Fruit fly (Drosophila melanogaster) whole organism, wandering third instar larva: ENCODE results near the gene CG31388.

Experiments
- Abd-B ChIP-seq: fragments of >200 bp; optimal IDR thresholded peaks from 2 replicates; lab custom pipeline; 2017; ENCODE audit warnings: missing biosample characterization, missing genetic modification characterization
- CG32264 ChIP-seq: fragments of 200-800 bp; sonication (Bioruptor generic); optimal IDR thresholded peaks from 2 replicates; lab custom pipeline; 2016; ENCODE audit warnings: missing biosample characterization, missing genetic modification characterization
- CG9705 ChIP-seq: fragments of 200-800 bp; sonication (Bioruptor generic); optimal IDR thresholded peaks from 2 replicates; lab custom pipeline; 2018; ENCODE audit warnings: missing biosample characterization, mild to moderate bottlenecking, missing genetic modification characterization
- CrebA ChIP-seq: fragments of 200-800 bp; sonication (Bioruptor generic); optimal IDR thresholded peaks from 2 replicates; lab custom pipeline; 2016; ENCODE audit warnings: missing biosample characterization, mild to moderate bottlenecking, missing genetic modification characterization, borderline replicate concordance
- Dfd ChIP-seq: fragments of >200 bp; optimal IDR thresholded peaks from 2 replicates; lab custom pipeline; 2017; ENCODE audit warnings: missing biosample characterization, missing genetic modification characterization
- Dif ChIP-seq: fragments of 200-275, 200-300 bp; sonication (Bioruptor generic); optimal IDR thresholded peaks from 2 replicates; lab custom pipeline; 2018; ENCODE audit warnings: missing biosample characterization, missing genetic modification characterization; ENCODE audit not compliant: partially characterized antibody
- GATAd ChIP-seq: sonication (Bioruptor generic); optimal IDR thresholded peaks from 2 replicates; lab custom pipeline; 2016; ENCODE audit warnings: missing biosample characterization, missing genetic modification characterization
- HLH106 ChIP-seq: fragments of 200-800 bp; optimal IDR thresholded peaks from 3 replicates; lab custom pipeline; 2019; ENCODE audit warnings: missing biosample characterization, mild to moderate bottlenecking, missing genetic modification characterization, moderate library complexity
- Hnf4 ChIP-seq: fragments of 200-800 bp; sonication (Bioruptor generic); optimal IDR thresholded peaks from 2 replicates; lab custom pipeline; 2016; ENCODE audit warnings: missing biosample characterization, mild to moderate bottlenecking, missing genetic modification characterization
- Hr78 ChIP-seq: fragments of >200 bp; optimal IDR thresholded peaks from 2 replicates; lab custom pipeline; 2017; ENCODE audit warnings: missing biosample characterization, missing genetic modification characterization
- Hr83 ChIP-seq: fragments of 200-300 bp; sonication (Bioruptor generic); optimal IDR thresholded peaks from 2 replicates; lab custom pipeline; 2016; ENCODE audit warnings: missing biosample characterization, mild to moderate bottlenecking, missing genetic modification characterization, moderate library complexity; ENCODE audit not compliant: poor library complexity, severe bottlenecking
- Jra ChIP-seq: sonication (Bioruptor generic); optimal IDR thresholded peaks from 2 replicates; lab custom pipeline; 2016; ENCODE audit warnings: missing biosample characterization, missing genetic modification characterization
- Mio ChIP-seq: sonication (Bioruptor generic); optimal IDR thresholded peaks from 2 replicates; lab custom pipeline; 2016; ENCODE audit warnings: missing biosample characterization, missing genetic modification characterization
- Myc ChIP-seq: fragments of >200 bp; optimal IDR thresholded peaks from 2 replicates; lab custom pipeline; 2017
- N ChIP-seq: fragments of >200 bp; optimal IDR thresholded peaks from 2 replicates; lab custom pipeline; 2018; ENCODE audit warnings: missing biosample characterization, missing external identifiers, missing genetic modification characterization
- OdsH ChIP-seq: fragments of 200-800 bp; sonication (Bioruptor generic); optimal IDR thresholded peaks from 2 replicates; lab custom pipeline; 2016; ENCODE audit warnings: missing biosample characterization, mild to moderate bottlenecking, missing genetic modification characterization
- Rel ChIP-seq, 2 experiments: fragments of 200-800 bp; sonication (Bioruptor generic) in 1 of 2; optimal IDR thresholded peaks; 2 replicates in 1 of 2; 3 replicates in 1 of 2; lab custom pipeline; 2016 to 2019; ENCODE audit warnings: mild to moderate bottlenecking in 2 of 2, missing biosample characterization in 2 of 2, missing genetic modification characterization in 2 of 2, moderate library complexity in 1 of 2
- Sp1 ChIP-seq: fragments of 200-800 bp; sonication (Bioruptor generic); optimal IDR thresholded peaks from 3 replicates; lab custom pipeline; 2019; ENCODE audit warnings: missing biosample characterization, mild to moderate bottlenecking, missing genetic modification characterization, moderate library complexity
- Vsx2 ChIP-seq: fragments of 200-300, 225-300 bp; sonication (Bioruptor generic); optimal IDR thresholded peaks from 2 replicates; lab custom pipeline; 2018; ENCODE audit warnings: missing biosample characterization, missing genetic modification characterization; ENCODE audit not compliant: partially characterized antibody
- br ChIP-seq: fragments of 200-800 bp; sonication (Bioruptor generic); optimal IDR thresholded peaks from 2 replicates; lab custom pipeline; 2016; ENCODE audit warnings: missing biosample characterization, missing genetic modification characterization
- brk ChIP-seq: fragments of 200-800 bp; sonication (Bioruptor generic); optimal IDR thresholded peaks from 2 replicates; lab custom pipeline; 2016; ENCODE audit warnings: missing biosample characterization, mild to moderate bottlenecking, missing genetic modification characterization
- dl ChIP-seq, 2 experiments: fragments of 175-275, 200-275 bp in 1 of 2; fragments of 200-275 bp in 1 of 2; sonication (Bioruptor generic); optimal IDR thresholded peaks; lab custom pipeline; 2018; ENCODE audit warnings: mild to moderate bottlenecking in 2 of 2, missing biosample characterization in 2 of 2, missing genetic modification characterization in 2 of 2, moderate library complexity in 2 of 2; ENCODE audit not compliant: partially characterized antibody in 2 of 2, insufficient read depth in 1 of 2
- dmrt93B ChIP-seq: fragments of 200-800 bp; sonication (Bioruptor generic); optimal IDR thresholded peaks from 2 replicates; lab custom pipeline; 2018; ENCODE audit warnings: missing biosample characterization, mild to moderate bottlenecking, missing genetic modification characterization
- dsf ChIP-seq: sonication (Bioruptor generic); optimal IDR thresholded peaks from 2 replicates; lab custom pipeline; 2016; ENCODE audit warnings: missing biosample characterization, missing genetic modification characterization, borderline replicate concordance
- ey ChIP-seq: fragments of 200-800 bp; sonication (Bioruptor generic); optimal IDR thresholded peaks from 2 replicates; lab custom pipeline; 2016; ENCODE audit warnings: missing biosample characterization, missing genetic modification characterization
- foxo ChIP-seq, 2 experiments: fragments of 200-800 bp; sonication (Bioruptor generic); optimal IDR thresholded peaks; 2 replicates in 1 of 2; 3 replicates in 1 of 2; lab custom pipeline; 2016 to 2017; ENCODE audit warnings: missing biosample characterization in 2 of 2, missing genetic modification characterization in 2 of 2
- fru ChIP-seq: fragments of 200-800 bp; sonication (Bioruptor generic); optimal IDR thresholded peaks from 3 replicates; lab custom pipeline; 2016; ENCODE audit warnings: missing biosample characterization, mild to moderate bottlenecking, missing genetic modification characterization
- h ChIP-seq: fragments of 200-800 bp; sonication (Bioruptor generic); optimal IDR thresholded peaks from 3 replicates; lab custom pipeline; 2016; ENCODE audit warnings: missing biosample characterization, mild to moderate bottlenecking, missing genetic modification characterization
- jim ChIP-seq: fragments of 175-275, 200-325 bp; sonication (Bioruptor generic); optimal IDR thresholded peaks from 2 replicates; lab custom pipeline; 2016; ENCODE audit warnings: missing biosample characterization, mild to moderate bottlenecking, missing genetic modification characterization
- lola ChIP-seq: fragments of >200 bp; optimal IDR thresholded peaks from 2 replicates; lab custom pipeline; 2017; ENCODE audit warnings: missing biosample characterization, missing genetic modification characterization
- pan ChIP-seq: fragments of >200 bp; optimal IDR thresholded peaks from 2 replicates; lab custom pipeline; 2017
- psq ChIP-seq: fragments of 200-800 bp; sonication (Bioruptor generic); optimal IDR thresholded peaks from 3 replicates; lab custom pipeline; 2017; ENCODE audit warnings: missing biosample characterization, mild to moderate bottlenecking, missing genetic modification characterization, moderate library complexity
- rgr ChIP-seq: fragments of 200-800 bp; sonication (Bioruptor generic); optimal IDR thresholded peaks from 3 replicates; lab custom pipeline; 2016; ENCODE audit warnings: missing biosample characterization, mild to moderate bottlenecking, missing genetic modification characterization
- sage ChIP-seq: fragments of 200-800 bp; sonication (Bioruptor generic); optimal IDR thresholded peaks from 2 replicates; lab custom pipeline; 2016; ENCODE audit warnings: missing biosample characterization, mild to moderate bottlenecking, missing genetic modification characterization
- sv ChIP-seq: fragments of 200-800 bp; sonication (Bioruptor generic); optimal IDR thresholded peaks from 3 replicates; lab custom pipeline; 2016; ENCODE audit warnings: missing biosample characterization, missing genetic modification characterization
- tai ChIP-seq: sonication (Bioruptor generic); optimal IDR thresholded peaks from 2 replicates; lab custom pipeline; 2016; ENCODE audit warnings: missing biosample characterization, missing genetic modification characterization
- usp ChIP-seq: fragments of >200 bp; optimal IDR thresholded peaks from 2 replicates; lab custom pipeline; 2017; ENCODE audit warnings: missing biosample characterization, missing genetic modification characterization
- woc ChIP-seq: sonication (Bioruptor generic); optimal IDR thresholded peaks from 2 replicates; lab custom pipeline; 2016; ENCODE audit warnings: missing biosample characterization, mild to moderate bottlenecking, missing genetic modification characterization

Gene CG31388

dm6 chr3R:11221437-11222230 is 16.0 kb upstream of the CG31388 start, which contains the start of the genes CG6693 and RpL3:
Gene CG6693 (minus strand): TSS chr3R:11221639.
Gene RpL3 (plus strand): TSS chr3R:11221894.
- TF ChIP-seq sv (GFP tag; lab: Kevin White, UChicago) (peak; percentile 63), N (GFP tag; lab: Kevin White, UChicago) (no peak), lola (GFP tag; lab: Kevin White, UChicago) (no peak), Mio (no peak), Hr78 (no peak), h (peak; percentile 84), psq (GFP tag; lab: Kevin White, UChicago) (peak; percentile 46), HLH106 (tag; lab: Kevin White, UChicago) (peak; percentile 67), usp (no peak), pan (lab: Kevin White, UChicago) (no peak), CG32264 (peak; percentile 16), foxo (GFP tag; optimal IDR thresholded peaks at IDR 0.05; lab: Kevin White, UChicago) (peak in 1 of 2 experiments; percentile 61), sage (GFP tag; lab: Kevin White, UChicago) (no peak), Dfd (GFP tag; lab: Kevin White, UChicago) (no peak), ey (GFP tag; lab: Kevin White, UChicago) (peak; percentile 12), brk (GFP tag; lab: Kevin White, UChicago) (no peak), Vsx2 (GFP tag; lab: Kevin White, UChicago) (no peak), Dif (GFP tag; lab: Kevin White, UChicago) (peak; percentile 60), jim (GFP tag; lab: Kevin White, UChicago) (no peak), CG9705 (GFP tag; lab: Kevin White, UChicago) (peak; percentile 54), dl (GFP tag; optimal IDR thresholded peaks at IDR 0.05; lab: Kevin White, UChicago; ENCODE audit: insufficient read depth in 1 of 2, partially characterized antibody in 2 of 2) (no peak), br (GFP tag; lab: Kevin White, UChicago) (peak; percentile 66), Myc (lab: Kevin White, UChicago) (peak; percentile 43), GATAd (GFP tag; lab: Kevin White, UChicago) (no peak), Abd-B (no peak), Rel (GFP tag; optimal IDR thresholded peaks at IDR 0.05; lab: Kevin White, UChicago) (no peak), Rel (tag; optimal IDR thresholded peaks at IDR 0.05; lab: Kevin White, UChicago) (peak; percentile 74), dsf (GFP tag; lab: Kevin White, UChicago) (peak; percentile 45), Hnf4 (GFP tag; lab: Kevin White, UChicago) (peak; percentile 87), woc (GFP tag; lab: Kevin White, UChicago) (peak; percentile 37), Sp1 (GFP tag; lab: Kevin White, UChicago) (peak; percentile 88), CrebA (no peak), rgr (GFP tag; lab: Kevin White, UChicago) (peak; percentile 87), fru (peak; percentile 75), tai (GFP tag; lab: Kevin White, UChicago) (no peak), dmrt93B (GFP tag; lab: Kevin White, UChicago) (peak; percentile 35), Hr83 (GFP tag; lab: Kevin White, UChicago) (peak; percentile 90), OdsH (GFP tag; lab: Kevin White, UChicago) (peak; percentile 69), Jra (GFP tag; lab: Kevin White, UChicago) (peak; percentile 71)

dm6 chr3R:11222587-11222986 is 15.0 kb upstream of the CG31388 start:
- TF ChIP-seq Mio: no peak
- TF ChIP-seq brk (GFP tag; lab: Kevin White, UChicago): no peak
- TF ChIP-seq OdsH (GFP tag; lab: Kevin White, UChicago): no peak
- no peak for TF ChIP-seq pan (lab: Kevin White, UChicago)
- no peak for TF ChIP-seq Hr83 (GFP tag; lab: Kevin White, UChicago)
- no peak for TF ChIP-seq foxo (GFP tag; optimal IDR thresholded peaks at IDR 0.05; lab: Kevin White, UChicago)
- TF ChIP-seq Myc (lab: Kevin White, UChicago): no peak
- no peak for TF ChIP-seq CG32264
- TF ChIP-seq sage (GFP tag; lab: Kevin White, UChicago): no peak
- TF ChIP-seq Sp1 (GFP tag; lab: Kevin White, UChicago): no peak
- TF ChIP-seq GATAd (GFP tag; lab: Kevin White, UChicago): no peak
- no peak for TF ChIP-seq CrebA
- no peak for TF ChIP-seq Vsx2 (GFP tag; lab: Kevin White, UChicago)
- no peak for TF ChIP-seq HLH106 (tag; lab: Kevin White, UChicago)
- TF ChIP-seq br (GFP tag; lab: Kevin White, UChicago): no peak
- TF ChIP-seq CG9705 (GFP tag; lab: Kevin White, UChicago): no peak
- no peak for TF ChIP-seq sv (GFP tag; lab: Kevin White, UChicago)
- no peak for TF ChIP-seq tai (GFP tag; lab: Kevin White, UChicago)
- TF ChIP-seq psq (GFP tag; lab: Kevin White, UChicago): no peak
- TF ChIP-seq usp: no peak
